Worm (Caenorhabditis elegans): ENCODE data around the gene kle-2.

kle-2 gene

ce11 chrIII:7941417-7941816 lies at the start of gene kle-2:
Gene kle-2, plus strand, starts transcription at chrIII:7941717.
- TF ChIP-seq flt-1 (GFP tag; IDR thresholded peaks at IDR 0.05) (no peak), hmbx-1 (tag; optimal IDR thresholded peaks at IDR 0.05) (no peak), tra-4 (tag; optimal IDR thresholded peaks at IDR 0.05) (no peak), ets-7 (tag; optimal IDR thresholded peaks at IDR 0.05) (no peak), ceh-36 (tag; optimal IDR thresholded peaks at IDR 0.05) (no peak), tbx-11 (GFP tag; IDR thresholded peaks at IDR 0.05) (no peak), sea-1 (GFP tag; conservative IDR thresholded peaks at IDR 0.05) (no peak), tbx-37 (GFP tag; conservative IDR thresholded peaks at IDR 0.05) (no peak), B0310.2 (tag; optimal IDR thresholded peaks at IDR 0.05) (no peak), ceh-13 (GFP tag; optimal IDR thresholded peaks at IDR 0.05) (no peak), aly-1 (tag; optimal IDR thresholded peaks at IDR 0.05) (no peak), scrt-1 (GFP tag; IDR thresholded peaks at IDR 0.05) (no peak)

- no peak for TF ChIP-seq hmbx-1 (tag; optimal IDR thresholded peaks at IDR 0.05)
- TF ChIP-seq hmg-4 (GFP tag; optimal IDR thresholded peaks at IDR 0.05): no peak
- no peak for TF ChIP-seq flt-1 (GFP tag; IDR thresholded peaks at IDR 0.05)
- TF ChIP-seq F13C5.2 (tag; optimal IDR thresholded peaks at IDR 0.05): no peak
- TF ChIP-seq tbx-11 (GFP tag; IDR thresholded peaks at IDR 0.05): no peak
- no peak for TF ChIP-seq sea-1 (GFP tag; conservative IDR thresholded peaks at IDR 0.05)
- TF ChIP-seq ceh-13 (GFP tag; optimal IDR thresholded peaks at IDR 0.05): no peak
- TF ChIP-seq aly-1 (tag; optimal IDR thresholded peaks at IDR 0.05): no peak
Measured at ce11 chrIII:7892333-7892732, 49.2 kb upstream of the kle-2 start.

DNA sequence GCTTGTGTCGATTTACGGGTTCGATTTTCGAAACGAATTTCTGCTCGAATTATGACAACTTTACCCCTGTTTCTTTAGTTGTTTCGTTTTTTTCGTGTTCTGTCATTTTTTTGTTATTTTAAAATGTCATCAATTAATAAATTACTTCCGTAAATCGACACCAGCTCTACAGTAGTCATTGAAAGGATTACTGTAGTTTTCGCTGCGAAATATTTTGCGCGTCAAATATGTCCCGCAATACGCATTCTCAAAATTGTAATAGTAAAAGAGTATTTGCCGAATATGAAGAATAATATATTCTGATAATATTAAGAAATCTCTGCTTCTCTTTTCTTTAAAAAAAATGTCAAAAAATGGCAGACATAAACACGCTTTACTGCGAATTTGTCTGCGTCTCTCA lies 48.3 kb upstream of the kle-2 start:
- TF ChIP-seq aly-1 (tag; optimal IDR thresholded peaks at IDR 0.05): no peak
- TF ChIP-seq ama-1 (optimal IDR thresholded peaks at IDR 0.05): no peak
- no peak for TF ChIP-seq B0310.2 (tag; optimal IDR thresholded peaks at IDR 0.05)
- no peak for TF ChIP-seq hmg-4 (GFP tag; optimal IDR thresholded peaks at IDR 0.05)
- no peak for TF ChIP-seq tra-4 (tag; optimal IDR thresholded peaks at IDR 0.05)
- TF ChIP-seq hmbx-1 (tag; optimal IDR thresholded peaks at IDR 0.05): no peak
- no peak for TF ChIP-seq pes-1 (GFP tag; IDR thresholded peaks at IDR 0.05)
- TF ChIP-seq ceh-13 (GFP tag; optimal IDR thresholded peaks at IDR 0.05): no peak
- TF ChIP-seq tbx-37 (GFP tag; conservative IDR thresholded peaks at IDR 0.05): no peak
- TF ChIP-seq flt-1 (GFP tag; IDR thresholded peaks at IDR 0.05): no peak

DNA sequence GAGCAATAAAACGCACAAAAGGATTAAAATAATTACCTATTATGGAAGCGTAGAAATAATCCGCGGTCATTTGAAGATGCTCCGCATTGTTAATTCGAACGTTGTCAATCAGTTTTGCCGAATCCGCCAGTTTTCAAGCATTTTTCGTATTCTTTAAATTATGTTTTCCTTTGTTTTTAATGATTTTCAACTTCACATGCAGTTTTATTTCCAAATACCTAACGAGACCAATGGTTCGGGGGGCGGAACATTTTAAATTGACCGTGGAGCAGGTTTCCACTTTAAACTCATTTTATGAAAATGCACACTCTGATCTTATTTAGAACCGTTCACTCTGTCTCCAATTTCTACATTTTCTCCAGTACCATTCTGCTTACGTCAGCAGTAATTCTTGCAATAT lies 46.8 kb upstream of the kle-2 start, which contains the start of gene ZK688.4:
ZK688.4 (plus strand) TSS at position 301 of the 400 bp plus-strand sequence.
- TF ChIP-seq tbx-37 (GFP tag; conservative IDR thresholded peaks at IDR 0.05): no peak
- TF ChIP-seq ceh-36 (tag; optimal IDR thresholded peaks at IDR 0.05): no peak
- TF ChIP-seq ama-1 (optimal IDR thresholded peaks at IDR 0.05): no peak
- no peak for TF ChIP-seq flt-1 (GFP tag; IDR thresholded peaks at IDR 0.05)
- no peak for TF ChIP-seq hnd-1 (tag; optimal IDR thresholded peaks at IDR 0.05)
- TF ChIP-seq tra-4 (tag; optimal IDR thresholded peaks at IDR 0.05): no peak
- no peak for TF ChIP-seq ceh-13 (GFP tag; optimal IDR thresholded peaks at IDR 0.05)
- no peak for TF ChIP-seq aly-1 (tag; optimal IDR thresholded peaks at IDR 0.05)
- TF ChIP-seq hmg-4 (GFP tag; optimal IDR thresholded peaks at IDR 0.05): no peak
- no peak for TF ChIP-seq hmbx-1 (tag; optimal IDR thresholded peaks at IDR 0.05)
- no peak for TF ChIP-seq B0310.2 (tag; optimal IDR thresholded peaks at IDR 0.05)
- no peak for TF ChIP-seq scrt-1 (GFP tag; IDR thresholded peaks at IDR 0.05)
- no peak for TF ChIP-seq tbx-11 (GFP tag; IDR thresholded peaks at IDR 0.05)
- no peak for TF ChIP-seq ets-7 (tag; optimal IDR thresholded peaks at IDR 0.05)
- no peak for TF ChIP-seq F13C5.2 (tag; optimal IDR thresholded peaks at IDR 0.05)
- TF ChIP-seq pes-1 (GFP tag; IDR thresholded peaks at IDR 0.05): no peak
- no peak for TF ChIP-seq sea-1 (GFP tag; conservative IDR thresholded peaks at IDR 0.05)

DNA sequence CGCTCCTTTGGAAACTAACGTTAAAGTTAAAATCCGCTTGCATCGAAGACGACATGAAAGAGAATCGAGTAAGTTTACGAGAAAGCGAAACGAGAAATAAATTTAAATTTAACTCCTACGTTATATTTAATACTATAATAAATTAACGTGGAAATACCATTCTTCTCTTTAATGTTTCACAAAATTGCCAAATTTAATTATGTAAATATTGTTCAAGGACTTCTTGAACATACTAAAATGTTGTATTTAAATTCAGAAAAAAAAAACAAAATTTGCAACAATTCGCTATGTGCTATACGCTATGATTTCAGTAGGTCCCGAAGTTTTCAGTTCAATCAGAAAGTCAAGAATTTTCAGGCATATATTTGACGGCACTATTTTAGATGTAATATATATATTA lies 44.6 kb upstream of the kle-2 start, which contains the start of gene ZK688.10:
ZK688.10 (minus strand) TSS at position 101 of the 400 bp plus-strand sequence.
- TF ChIP-seq tbx-11 (GFP tag; IDR thresholded peaks at IDR 0.05) (no peak), aly-1 (tag; optimal IDR thresholded peaks at IDR 0.05) (no peak), tbx-37 (GFP tag; conservative IDR thresholded peaks at IDR 0.05) (no peak), ceh-13 (GFP tag; optimal IDR thresholded peaks at IDR 0.05) (no peak), ceh-36 (tag; optimal IDR thresholded peaks at IDR 0.05) (no peak), ama-1 (optimal IDR thresholded peaks at IDR 0.05) (no peak), F13C5.2 (tag; optimal IDR thresholded peaks at IDR 0.05) (no peak), tra-4 (tag; optimal IDR thresholded peaks at IDR 0.05) (no peak), flt-1 (GFP tag; IDR thresholded peaks at IDR 0.05) (no peak), scrt-1 (GFP tag; IDR thresholded peaks at IDR 0.05) (no peak), ets-7 (tag; optimal IDR thresholded peaks at IDR 0.05) (no peak), B0310.2 (tag; optimal IDR thresholded peaks at IDR 0.05) (no peak), hnd-1 (tag; optimal IDR thresholded peaks at IDR 0.05) (no peak), pes-1 (GFP tag; IDR thresholded peaks at IDR 0.05) (no peak), hmg-4 (GFP tag; optimal IDR thresholded peaks at IDR 0.05) (no peak), hmbx-1 (tag; optimal IDR thresholded peaks at IDR 0.05) (no peak), sea-1 (GFP tag; conservative IDR thresholded peaks at IDR 0.05) (no peak)

ce11 chrIII:7897733-7898132 lies 43.8 kb upstream of the kle-2 start:
- no peak for TF ChIP-seq ceh-36 (tag; optimal IDR thresholded peaks at IDR 0.05)
- no peak for TF ChIP-seq tra-4 (tag; optimal IDR thresholded peaks at IDR 0.05)
- no peak for TF ChIP-seq aly-1 (tag; optimal IDR thresholded peaks at IDR 0.05)
- TF ChIP-seq F13C5.2 (tag; optimal IDR thresholded peaks at IDR 0.05): no peak
- TF ChIP-seq scrt-1 (GFP tag; IDR thresholded peaks at IDR 0.05): no peak
- no peak for TF ChIP-seq ceh-13 (GFP tag; optimal IDR thresholded peaks at IDR 0.05)
- TF ChIP-seq pes-1 (GFP tag; IDR thresholded peaks at IDR 0.05): no peak

ce11 chrIII:7900733-7901132 lies 40.8 kb upstream of the kle-2 start, which contains the start of gene best-24:
Gene best-24, plus strand, starts transcription at chrIII:7901033.
- TF ChIP-seq F13C5.2 (tag; optimal IDR thresholded peaks at IDR 0.05) (no peak), hmg-4 (GFP tag; optimal IDR thresholded peaks at IDR 0.05) (no peak), ceh-36 (tag; optimal IDR thresholded peaks at IDR 0.05) (no peak), hnd-1 (tag; optimal IDR thresholded peaks at IDR 0.05) (no peak), pes-1 (GFP tag; IDR thresholded peaks at IDR 0.05) (no peak), aly-1 (tag; optimal IDR thresholded peaks at IDR 0.05) (no peak), B0310.2 (tag; optimal IDR thresholded peaks at IDR 0.05) (no peak), sea-1 (GFP tag; conservative IDR thresholded peaks at IDR 0.05) (no peak), hmbx-1 (tag; optimal IDR thresholded peaks at IDR 0.05) (no peak), ama-1 (optimal IDR thresholded peaks at IDR 0.05) (no peak)

All from whole organism, early embryonic.